Worm (Caenorhabditis elegans): ENCODE measurements around the gene B0547.2.

ce11 chrIV:5685014-5685413 is 39.2 kb downstream of the B0547.2 start, which contains the start of gene C55C3.3:
- TF ChIP-seq him-1 (tag; optimal IDR thresholded peaks at IDR 0.05) (no peak), W03F9.2 (tag; optimal IDR thresholded peaks at IDR 0.05) (no peak)
